Fruit fly (Drosophila melanogaster) whole organism, embryonic: ENCODE results near the gene CG5096.
A peak's percentile ranks its signal among the peaks of the same experiment; 100 is the strongest.

ENCODE experiments used
- Antp ChIP-seq: fragments of 200-800 bp; sonication (Bioruptor generic); optimal IDR thresholded peaks from 3 replicates; lab custom pipeline; 2016; ENCODE audit warnings: missing biosample characterization, missing genetic modification characterization
- Atf6 ChIP-seq: fragments of 200-800 bp; sonication (Bioruptor generic); IDR thresholded peaks from 2 replicates; pipeline ENCODE4 v1.3.6; 2022; ENCODE audit warnings: missing biosample characterization, missing genetic modification characterization
- Awh ChIP-seq: fragments of 200-800 bp; sonication (Bioruptor generic); IDR thresholded peaks from 2 replicates; pipeline ENCODE4, ENCODE4 v1.3.6; 2022; ENCODE audit warnings: missing biosample characterization, missing genetic modification characterization
- B-H2 ChIP-seq: fragments of 200-800 bp; sonication (Bioruptor generic); optimal IDR thresholded peaks from 2 replicates; lab custom pipeline; 2018; ENCODE audit warnings: missing biosample characterization, mild to moderate bottlenecking, missing genetic modification characterization
- CG10431 ChIP-seq: fragments of 200-800 bp; sonication (Bioruptor generic); optimal IDR thresholded peaks from 3 replicates; lab custom pipeline; 2018; ENCODE audit warnings: missing biosample characterization, mild to moderate bottlenecking, missing genetic modification characterization
- CG12299 ChIP-seq: fragments of 200-800 bp; sonication (Bioruptor generic); optimal IDR thresholded peaks from 2 replicates; lab custom pipeline; 2018; ENCODE audit warnings: missing biosample characterization, mild to moderate bottlenecking, missing genetic modification characterization
- CG12769 ChIP-seq: fragments of 200-800 bp; sonication (Bioruptor generic); optimal IDR thresholded peaks from 2 replicates; lab custom pipeline; 2019; ENCODE audit warnings: missing biosample characterization, mild to moderate bottlenecking, missing genetic modification characterization, moderate library complexity
- CG16813 ChIP-seq: fragments of 200-800 bp; sonication (Bioruptor generic); IDR thresholded peaks from 3 replicates; pipeline ENCODE4 v1.3.6; 2022; ENCODE audit warnings: missing biosample characterization, missing genetic modification characterization; ENCODE audit not compliant: partially characterized antibody
- CG17361 ChIP-seq: fragments of 200-800 bp; sonication (Bioruptor generic); IDR thresholded peaks from 3 replicates; pipeline ENCODE4 v1.3.6; 2022; ENCODE audit warnings: missing biosample characterization, missing genetic modification characterization
- CG2202 ChIP-seq: fragments of 200-800 bp; sonication (Bioruptor generic); optimal IDR thresholded peaks from 2 replicates; lab custom pipeline; 2018; ENCODE audit warnings: missing biosample characterization, mild to moderate bottlenecking, missing genetic modification characterization
- CG30020 ChIP-seq: fragments of 200-800 bp; optimal IDR thresholded peaks from 2 replicates; lab custom pipeline; 2019; ENCODE audit warnings: missing biosample characterization, mild to moderate bottlenecking, missing genetic modification characterization, moderate library complexity
- CG3281 ChIP-seq: fragments of 200-800 bp; sonication (Bioruptor generic); optimal IDR thresholded peaks from 3 replicates; lab custom pipeline; 2017; ENCODE audit warnings: missing biosample characterization, mild to moderate bottlenecking, missing genetic modification characterization
- CG42726 ChIP-seq: fragments of 200-800 bp; sonication (Bioruptor generic); IDR thresholded peaks from 2 replicates; pipeline ENCODE4 v1.3.6; 2022; ENCODE audit warnings: missing biosample characterization, missing genetic modification characterization; ENCODE audit not compliant: partially characterized antibody
- CG4854 ChIP-seq: fragments of 200-800 bp; sonication (Bioruptor generic); optimal IDR thresholded peaks from 2 replicates; lab custom pipeline; 2016; ENCODE audit warnings: missing biosample characterization, missing genetic modification characterization, inconsistent platforms
- CG6791 ChIP-seq: fragments of 200-800 bp; sonication (Bioruptor generic); IDR thresholded peaks from 3 replicates; pipeline ENCODE4 v1.3.6; 2022; ENCODE audit warnings: missing biosample characterization, missing genetic modification characterization; ENCODE audit not compliant: partially characterized antibody
- CG8089 ChIP-seq: fragments of 200-800 bp; sonication (Bioruptor generic); optimal IDR thresholded peaks from 3 replicates; lab custom pipeline; 2016; ENCODE audit warnings: missing biosample characterization, missing genetic modification characterization
- CG9437 ChIP-seq: fragments of 200-800 bp; sonication (Bioruptor generic); optimal IDR thresholded peaks from 2 replicates; lab custom pipeline; 2018; ENCODE audit warnings: missing biosample characterization, mild to moderate bottlenecking, missing genetic modification characterization
- Camta ChIP-seq: fragments of 200-800 bp; sonication (Bioruptor generic); optimal IDR thresholded peaks from 2 replicates; lab custom pipeline; 2016; ENCODE audit warnings: missing biosample characterization, missing genetic modification characterization
- CkIIα-i1 ChIP-seq: fragments of 200-800 bp; sonication (Bioruptor generic); IDR thresholded peaks from 2 replicates; pipeline ENCODE4 v1.3.6; 2022; ENCODE audit warnings: missing biosample characterization, missing genetic modification characterization
- Dbx ChIP-seq: fragments of 200-800 bp; sonication (Bioruptor generic); IDR thresholded peaks from 3 replicates; pipeline ENCODE4 v1.3.6; 2022; ENCODE audit warnings: missing biosample characterization, missing genetic modification characterization
- Dp ChIP-seq: fragments of 200-800 bp; sonication (Bioruptor generic); optimal IDR thresholded peaks from 2 replicates; lab custom pipeline; 2018; ENCODE audit warnings: missing biosample characterization, mild to moderate bottlenecking, missing genetic modification characterization, moderate library complexity
- H15 ChIP-seq: fragments of 200-800 bp; sonication (Bioruptor generic); IDR thresholded peaks from 3 replicates; pipeline ENCODE4 v1.3.6; 2022; ENCODE audit warnings: missing biosample characterization, missing genetic modification characterization
- Hr3 ChIP-seq: fragments of 200-800 bp; sonication (Bioruptor generic); optimal IDR thresholded peaks from 3 replicates; lab custom pipeline; 2016; ENCODE audit warnings: missing biosample characterization, missing genetic modification characterization
- Jarid2 ChIP-seq: fragments of 200-800 bp; sonication (Bioruptor generic); optimal IDR thresholded peaks from 3 replicates; lab custom pipeline; 2017; ENCODE audit warnings: mild to moderate bottlenecking, missing biosample characterization, missing genetic modification reagents, missing genetic modification characterization
- Meics ChIP-seq: fragments of 200-800 bp; sonication (Bioruptor generic); optimal IDR thresholded peaks from 2 replicates; lab custom pipeline; 2017; ENCODE audit warnings: missing biosample characterization, mild to moderate bottlenecking, missing genetic modification characterization
- Oli ChIP-seq: fragments of 200-800 bp; sonication (Bioruptor generic); optimal IDR thresholded peaks from 2 replicates; lab custom pipeline; 2018; ENCODE audit warnings: missing biosample characterization, mild to moderate bottlenecking, missing genetic modification characterization, moderate library complexity
- PHDP ChIP-seq: fragments of 200-800 bp; sonication (Bioruptor generic); optimal IDR thresholded peaks from 3 replicates; lab custom pipeline; 2018; ENCODE audit warnings: missing biosample characterization, mild to moderate bottlenecking, missing genetic modification characterization, moderate library complexity
- Ptx1 ChIP-seq: fragments of 200-800 bp; sonication (Bioruptor generic); IDR thresholded peaks from 2 replicates; pipeline ENCODE4 v1.3.6; 2022; ENCODE audit warnings: missing biosample characterization, missing genetic modification characterization
- ase ChIP-seq: fragments of 200-800 bp; sonication (Bioruptor generic); IDR thresholded peaks from 3 replicates; pipeline ENCODE4 v1.3.6; 2022; ENCODE audit warnings: missing biosample characterization, missing genetic modification characterization
- ato ChIP-seq: fragments of 200-800 bp; sonication (Bioruptor generic); IDR thresholded peaks from 2 replicates; pipeline ENCODE4 v1.3.6; 2022; ENCODE audit warnings: missing biosample characterization, missing genetic modification characterization; ENCODE audit not compliant: partially characterized antibody
- cato ChIP-seq: fragments of 200-800 bp; sonication (Bioruptor generic); optimal IDR thresholded peaks from 2 replicates; lab custom pipeline; 2016; ENCODE audit warnings: missing biosample characterization, missing genetic modification characterization, borderline replicate concordance
- chm ChIP-seq: fragments of 200-800 bp; sonication (Bioruptor generic); IDR thresholded peaks from 2 replicates; pipeline ENCODE4 v1.3.6; 2022; ENCODE audit warnings: missing biosample characterization, missing genetic modification characterization
- ci ChIP-seq: fragments of 200-800 bp; sonication (Bioruptor generic); IDR thresholded peaks from 3 replicates; pipeline ENCODE4 v1.3.6; 2022; ENCODE audit warnings: missing biosample characterization, missing genetic modification characterization
- crc ChIP-seq: fragments of 200-800 bp; sonication (Bioruptor generic); optimal IDR thresholded peaks from 2 replicates; lab custom pipeline; 2016; ENCODE audit warnings: missing biosample characterization, missing genetic modification characterization
- fd3F ChIP-seq: fragments of 200-800 bp; sonication (Bioruptor generic); optimal IDR thresholded peaks from 2 replicates; lab custom pipeline; 2018; ENCODE audit warnings: missing biosample characterization, mild to moderate bottlenecking, missing genetic modification characterization, moderate library complexity
- fd64A ChIP-seq: fragments of 200-800 bp; sonication (Bioruptor generic); optimal IDR thresholded peaks from 3 replicates; lab custom pipeline; 2018; ENCODE audit warnings: missing biosample characterization, mild to moderate bottlenecking, missing genetic modification characterization
- fu2 ChIP-seq: fragments of 200-800 bp; sonication (Bioruptor generic); optimal IDR thresholded peaks from 2 replicates; lab custom pipeline; 2016; ENCODE audit warnings: missing biosample characterization, missing genetic modification characterization
- ham ChIP-seq: fragments of 200-800 bp; sonication (Bioruptor generic); IDR thresholded peaks from 2 replicates; pipeline ENCODE4 v1.3.6; 2022; ENCODE audit warnings: missing biosample characterization, missing genetic modification characterization
- her ChIP-seq: fragments of 200-800 bp; sonication (Bioruptor generic); optimal IDR thresholded peaks from 2 replicates; lab custom pipeline; 2016; ENCODE audit warnings: missing biosample characterization, missing genetic modification characterization
- hth ChIP-seq: fragments of >200 bp; optimal IDR thresholded peaks from 2 replicates; lab custom pipeline; 2017; ENCODE audit warnings: inconsistent platforms
- klu ChIP-seq: fragments of 200-800 bp; sonication (Bioruptor generic); IDR thresholded peaks from 2 replicates; pipeline ENCODE4 v1.3.6; 2022; ENCODE audit warnings: missing biosample characterization, missing genetic modification characterization
- nerfin-1 ChIP-seq: fragments of 200-800 bp; sonication (Bioruptor generic); optimal IDR thresholded peaks from 3 replicates; lab custom pipeline; 2019; ENCODE audit warnings: missing biosample characterization, mild to moderate bottlenecking, missing genetic modification characterization, moderate library complexity
- phol ChIP-seq: fragments of 200-800 bp; sonication (Bioruptor generic); optimal IDR thresholded peaks from 3 replicates; lab custom pipeline; 2018; ENCODE audit warnings: missing biosample characterization, mild to moderate bottlenecking, missing genetic modification characterization, moderate library complexity
- pzg ChIP-seq: fragments of 200-800 bp; sonication (Bioruptor generic); optimal IDR thresholded peaks from 3 replicates; lab custom pipeline; 2018; ENCODE audit warnings: missing biosample characterization, mild to moderate bottlenecking, missing genetic modification characterization, moderate library complexity
- sd ChIP-seq: fragments of 200-800 bp; sonication (Bioruptor generic); optimal IDR thresholded peaks from 3 replicates; lab custom pipeline; 2018; ENCODE audit warnings: missing biosample characterization, mild to moderate bottlenecking, missing genetic modification characterization, moderate library complexity
- seq ChIP-seq: fragments of 200-800 bp; sonication (Bioruptor generic); IDR thresholded peaks from 2 replicates; pipeline ENCODE4 v1.3.6; 2022; ENCODE audit warnings: missing biosample characterization, missing genetic modification characterization
- tll ChIP-seq, 2 experiments: fragments of 200-800 bp in 1 of 2; fragments of >200 bp in 1 of 2; sonication (Bioruptor generic) in 1 of 2; optimal IDR thresholded peaks; 2 replicates each; lab custom pipeline; 2017 to 2019; ENCODE audit warnings: missing biosample characterization in 2 of 2, missing genetic modification characterization in 2 of 2, mild to moderate bottlenecking in 1 of 2, moderate library complexity in 1 of 2
- trem ChIP-seq: fragments of 200-800 bp; optimal IDR thresholded peaks from 3 replicates; lab custom pipeline; 2019; ENCODE audit warnings: missing biosample characterization, mild to moderate bottlenecking, missing genetic modification characterization, moderate library complexity
- usp ChIP-seq: fragments of >200 bp; optimal IDR thresholded peaks from 2 replicates; lab custom pipeline; 2017; ENCODE audit warnings: missing biosample characterization, missing genetic modification characterization
- vvl ChIP-seq: fragments of 200-800 bp; sonication (Bioruptor generic); IDR thresholded peaks from 2 replicates; pipeline ENCODE4 v1.3.6; 2022; ENCODE audit warnings: missing biosample characterization, missing genetic modification characterization
- yki ChIP-seq: fragments of >200 bp; optimal IDR thresholded peaks from 3 replicates; lab custom pipeline; 2018
- zen ChIP-seq: fragments of 200-800 bp; sonication (Bioruptor generic); optimal IDR thresholded peaks from 3 replicates; lab custom pipeline; 2018; ENCODE audit warnings: missing biosample characterization, mild to moderate bottlenecking, missing genetic modification characterization, moderate library complexity

The CG5096 gene

dm6 chr2L:10396488-10396824, 14.4 kb downstream of the CG5096 start, which contains the start of gene Cnot4 (continued):
- TF ChIP-seq CG3281 (GFP tag; lab: Kevin White, UChicago) (no peak), nerfin-1 (tag; lab: Kevin White, UChicago) (no peak), PHDP (tag; lab: Kevin White, UChicago) (no peak), phol (tag; lab: Kevin White, UChicago) (peak; percentile 23), klu (GFP tag; lab: Robert Waterston, UW) (no peak), ato (GFP tag; lab: Robert Waterston, UW) (no peak), CG30020 (tag; lab: Kevin White, UChicago) (peak; percentile 92), CG12769 (tag; lab: Kevin White, UChicago) (no peak), CG17361 (GFP tag; lab: Robert Waterston, UW) (peak; percentile 47; the same call in 1 of the 3 replicates), pzg (GFP tag; lab: Kevin White, UChicago) (peak; percentile 31), Awh (GFP tag; lab: Robert Waterston, UW) (no peak), sd (tag; lab: Kevin White, UChicago) (no peak), seq (GFP tag; lab: Robert Waterston, UW) (no peak), CG9437 (GFP tag; lab: Kevin White, UChicago) (peak; percentile 35), fu2 (GFP tag; lab: Kevin White, UChicago) (no peak), ase (no peak), her (GFP tag; lab: Kevin White, UChicago) (no peak), ham (no peak), CG10431 (GFP tag; lab: Kevin White, UChicago) (no peak), Antp (GFP tag; lab: Kevin White, UChicago) (no peak), hth (lab: Kevin White, UChicago) (no peak), Atf6 (no peak), ci (GFP tag; lab: Robert Waterston, UW) (no peak), usp (GFP tag; lab: Kevin White, UChicago) (no peak), yki (lab: Kevin White, UChicago) (no peak), zen (tag; lab: Kevin White, UChicago) (peak; percentile 16), Meics (GFP tag; lab: Kevin White, UChicago) (no peak), Ptx1 (GFP tag; lab: Robert Waterston, UW) (no peak), trem (peak; percentile 38), chm (no peak), CG2202 (tag; lab: Kevin White, UChicago) (no peak), vvl (GFP tag; lab: Robert Waterston, UW) (peak; percentile 14; the same call in 1 of the 2 replicates), tll (GFP tag; optimal IDR thresholded peaks at IDR 0.05; lab: Kevin White, UChicago) (no peak), Jarid2 (GFP tag; lab: Kevin White, UChicago) (no peak), Oli (no peak), fd3F (no peak), Dp (GFP tag; lab: Kevin White, UChicago) (peak; percentile 1), crc (no peak), cato (no peak), H15 (GFP tag; lab: Robert Waterston, UW) (no peak), CkIIα-i1 (no peak), fd64A (GFP tag; lab: Kevin White, UChicago) (no peak), CG4854 (GFP tag; lab: Kevin White, UChicago) (no peak), CG6791 (GFP tag; lab: Robert Waterston, UW) (0 out of 3 replicates have a peak, but pooled peaks have one; percentile 31), Hr3 (GFP tag; lab: Kevin White, UChicago) (peak; percentile 25), CG42726 (0 out of 2 replicates have a peak, but pooled peaks have one; percentile 12), CG12299 (tag; lab: Kevin White, UChicago) (no peak), CG8089 (no peak), Dbx (GFP tag; lab: Robert Waterston, UW) (no peak), B-H2 (GFP tag; lab: Kevin White, UChicago) (no peak), Camta (GFP tag; lab: Kevin White, UChicago) (no peak), CG16813 (GFP tag; lab: Robert Waterston, UW) (peak; percentile 46; the same call in 1 of the 3 replicates)
